Fruit fly (Drosophila melanogaster) whole organism, embryonic: ENCODE measurements around the gene UQCR-Q.

Experiments
- ATbp ChIP-seq: fragments of 200-800 bp; sonication (Bioruptor generic); optimal IDR thresholded peaks from 2 replicates; lab custom pipeline; 2017; ENCODE audit warnings: missing biosample characterization, mild to moderate bottlenecking, missing genetic modification characterization, missing genetic modification reagents
- Asciz ChIP-seq: fragments of 200-800 bp; sonication (Bioruptor generic); optimal IDR thresholded peaks from 2 replicates; lab custom pipeline; 2017; ENCODE audit warnings: missing biosample characterization, mild to moderate bottlenecking, missing genetic modification characterization, missing genetic modification reagents
- Atf6 ChIP-seq: fragments of 200-800 bp; sonication (Bioruptor generic); IDR thresholded peaks from 2 replicates; pipeline ENCODE4 v1.3.6; 2022; ENCODE audit warnings: missing biosample characterization, missing genetic modification characterization
- Bgb ChIP-seq: fragments of 200-800 bp; sonication (Bioruptor generic); IDR thresholded peaks from 2 replicates; pipeline ENCODE4 v1.3.6; 2022; ENCODE audit warnings: missing biosample characterization, missing genetic modification characterization; ENCODE audit not compliant: partially characterized antibody
- CG10543 ChIP-seq: fragments of 200-800 bp; sonication (Bioruptor generic); optimal IDR thresholded peaks from 3 replicates; lab custom pipeline; 2017; ENCODE audit warnings: missing biosample characterization, mild to moderate bottlenecking, missing genetic modification characterization, moderate library complexity
- CG11085 ChIP-seq: fragments of 200-800 bp; sonication (Bioruptor generic); IDR thresholded peaks from 2 replicates; pipeline ENCODE4 v1.3.6; 2022; ENCODE audit warnings: missing biosample characterization, missing genetic modification characterization
- CG11093 ChIP-seq: fragments of 200-800 bp; sonication (Bioruptor generic); IDR thresholded peaks from 3 replicates; pipeline ENCODE4 v1.3.6; 2022; ENCODE audit warnings: missing biosample characterization, missing genetic modification characterization
- CG11456 ChIP-seq: fragments of 200-800 bp; sonication (Bioruptor generic); IDR thresholded peaks from 3 replicates; pipeline ENCODE4 v1.3.6; 2022; ENCODE audit warnings: missing biosample characterization, missing genetic modification characterization
- CG11695 ChIP-seq: fragments of 200-800 bp; sonication (Bioruptor generic); IDR thresholded peaks from 3 replicates; pipeline ENCODE4 v1.3.6; 2022; ENCODE audit warnings: missing biosample characterization, missing genetic modification characterization
- CG12769 ChIP-seq: fragments of 200-800 bp; sonication (Bioruptor generic); optimal IDR thresholded peaks from 2 replicates; lab custom pipeline; 2019; ENCODE audit warnings: missing biosample characterization, mild to moderate bottlenecking, missing genetic modification characterization, moderate library complexity
- CG14965 ChIP-seq: fragments of 200-800 bp; sonication (Bioruptor generic); optimal IDR thresholded peaks from 2 replicates; lab custom pipeline; 2016; ENCODE audit warnings: missing biosample characterization, missing genetic modification characterization, borderline replicate concordance
- CG1603 ChIP-seq: fragments of 200-800 bp; sonication (Bioruptor generic); optimal IDR thresholded peaks from 2 replicates; lab custom pipeline; 2019; ENCODE audit warnings: missing biosample characterization, mild to moderate bottlenecking, missing genetic modification characterization, moderate library complexity
- CG17359 ChIP-seq: fragments of 200-800 bp; sonication (Bioruptor generic); optimal IDR thresholded peaks from 3 replicates; lab custom pipeline; 2018; ENCODE audit warnings: missing biosample characterization, mild to moderate bottlenecking, missing genetic modification characterization, moderate library complexity
- CG17385 ChIP-seq: fragments of 200-800 bp; sonication (Bioruptor generic); optimal IDR thresholded peaks from 3 replicates; lab custom pipeline; 2018; ENCODE audit warnings: missing biosample characterization, mild to moderate bottlenecking, missing genetic modification characterization
- CG18262 ChIP-seq: fragments of 200-800 bp; optimal IDR thresholded peaks from 3 replicates; lab custom pipeline; 2019; ENCODE audit warnings: missing biosample characterization, mild to moderate bottlenecking, missing genetic modification characterization, moderate library complexity
- CG18764 ChIP-seq: fragments of 200-800 bp; sonication (Bioruptor generic); optimal IDR thresholded peaks from 3 replicates; lab custom pipeline; 2016; ENCODE audit warnings: missing biosample characterization, missing genetic modification characterization
- CG2120 ChIP-seq: fragments of 200-800 bp; sonication (Bioruptor generic); optimal IDR thresholded peaks from 3 replicates; lab custom pipeline; 2016; ENCODE audit warnings: missing biosample characterization, missing genetic modification characterization
- CG2875 ChIP-seq: fragments of 200-800 bp; sonication (Bioruptor generic); optimal IDR thresholded peaks from 2 replicates; lab custom pipeline; 2017; ENCODE audit warnings: missing biosample characterization, mild to moderate bottlenecking, missing genetic modification characterization, missing genetic modification reagents
- CG30020 ChIP-seq: fragments of 200-800 bp; optimal IDR thresholded peaks from 2 replicates; lab custom pipeline; 2019; ENCODE audit warnings: missing biosample characterization, mild to moderate bottlenecking, missing genetic modification characterization, moderate library complexity
- CG31224 ChIP-seq: fragments of 200-800 bp; sonication (Bioruptor generic); IDR thresholded peaks from 2 replicates; pipeline ENCODE4 v1.3.6; 2022; ENCODE audit warnings: missing biosample characterization, missing genetic modification characterization
- CG31365 ChIP-seq: fragments of 200-800 bp; sonication (Bioruptor generic); optimal IDR thresholded peaks from 2 replicates; lab custom pipeline; 2018; ENCODE audit warnings: missing biosample characterization, mild to moderate bottlenecking, missing genetic modification characterization
- CG4820 ChIP-seq: fragments of 200-800 bp; sonication (Bioruptor generic); optimal IDR thresholded peaks from 3 replicates; lab custom pipeline; 2016; ENCODE audit warnings: missing biosample characterization, missing genetic modification characterization
- CG6272 ChIP-seq: fragments of 200-800 bp; sonication (Bioruptor generic); IDR thresholded peaks from 2 replicates; pipeline ENCODE4 v1.3.6; 2022; ENCODE audit warnings: missing biosample characterization, missing genetic modification characterization
- CG6683 ChIP-seq: fragments of 200-800 bp; sonication (Bioruptor generic); optimal IDR thresholded peaks from 2 replicates; lab custom pipeline; 2017; ENCODE audit warnings: missing biosample characterization, mild to moderate bottlenecking, missing genetic modification characterization, missing genetic modification reagents
- CG8089 ChIP-seq: fragments of 200-800 bp; sonication (Bioruptor generic); optimal IDR thresholded peaks from 3 replicates; lab custom pipeline; 2016; ENCODE audit warnings: missing biosample characterization, missing genetic modification characterization
- Dfd ChIP-seq, 2 experiments: fragments of >200 bp; optimal IDR thresholded peaks; 2 replicates each; lab custom pipeline; 2017; ENCODE audit warnings: missing biosample characterization in 2 of 2, missing genetic modification characterization in 2 of 2
- Dip2 ChIP-seq: fragments of 200-800 bp; sonication (Bioruptor generic); IDR thresholded peaks from 2 replicates; pipeline ENCODE4 v1.3.6; 2022; ENCODE audit warnings: missing biosample characterization, missing genetic modification characterization
- Jarid2 ChIP-seq: fragments of 200-800 bp; sonication (Bioruptor generic); optimal IDR thresholded peaks from 3 replicates; lab custom pipeline; 2017; ENCODE audit warnings: mild to moderate bottlenecking, missing biosample characterization, missing genetic modification reagents, missing genetic modification characterization
- Kr ChIP-seq: fragments of 200-800 bp; sonication (Bioruptor generic); optimal IDR thresholded peaks from 2 replicates; lab custom pipeline; 2017; ENCODE audit warnings: missing biosample characterization, mild to moderate bottlenecking, missing genetic modification characterization
- Mes4 ChIP-seq: fragments of 200-800 bp; sonication (Bioruptor generic); optimal IDR thresholded peaks from 2 replicates; lab custom pipeline; 2016; ENCODE audit warnings: missing biosample characterization, missing genetic modification characterization
- NFAT ChIP-seq: fragments of 200-800 bp; sonication (Bioruptor generic); IDR thresholded peaks from 2 replicates; pipeline ENCODE4 v1.3.6; 2022; ENCODE audit warnings: missing biosample characterization, missing genetic modification characterization
- Oaz ChIP-seq: fragments of 200-800 bp; sonication (Bioruptor generic); IDR thresholded peaks from 2 replicates; pipeline ENCODE4 v1.3.6; 2022; ENCODE audit warnings: missing biosample characterization, missing genetic modification characterization
- Opbp ChIP-seq: fragments of 200-800 bp; sonication (Bioruptor generic); IDR thresholded peaks from 3 replicates; pipeline ENCODE4 v1.3.6; 2022; ENCODE audit warnings: missing biosample characterization, missing genetic modification characterization; ENCODE audit not compliant: partially characterized antibody
- Optix ChIP-seq: fragments of 200-800 bp; sonication (Bioruptor generic); IDR thresholded peaks from 3 replicates; pipeline ENCODE4 v1.3.6; 2022; ENCODE audit warnings: missing biosample characterization, missing genetic modification characterization
- Rfx ChIP-seq: fragments of 200-800 bp; sonication (Bioruptor generic); IDR thresholded peaks from 2 replicates; pipeline ENCODE4 v1.3.6; 2022; ENCODE audit warnings: missing biosample characterization, missing genetic modification characterization
- Ssrp ChIP-seq: fragments of 200-800 bp; sonication (Bioruptor generic); optimal IDR thresholded peaks from 2 replicates; lab custom pipeline; 2018; ENCODE audit warnings: missing biosample characterization, mild to moderate bottlenecking, missing genetic modification characterization, moderate library complexity
- bab2 ChIP-seq: fragments of 200-800 bp; sonication (Bioruptor generic); optimal IDR thresholded peaks from 2 replicates; lab custom pipeline; 2016; ENCODE audit warnings: missing biosample characterization, missing genetic modification characterization
- cas ChIP-seq: fragments of 200-800 bp; sonication (Bioruptor generic); IDR thresholded peaks from 2 replicates; pipeline ENCODE4 v1.3.6; 2022; ENCODE audit warnings: missing biosample characterization, missing genetic modification characterization
- croc ChIP-seq: fragments of 200-800 bp; sonication (Bioruptor generic); conservative IDR thresholded peaks from 3 replicates; pipeline ENCODE4 v1.3.6; 2022; ENCODE audit warnings: missing biosample characterization, missing genetic modification characterization
- en ChIP-seq: fragments of 200-800 bp; sonication (Bioruptor generic); optimal IDR thresholded peaks from 2 replicates; lab custom pipeline; 2016; ENCODE audit warnings: missing biosample characterization, missing genetic modification characterization
- fd64A ChIP-seq: fragments of 200-800 bp; sonication (Bioruptor generic); optimal IDR thresholded peaks from 3 replicates; lab custom pipeline; 2018; ENCODE audit warnings: missing biosample characterization, mild to moderate bottlenecking, missing genetic modification characterization
- gro ChIP-seq: fragments of 200-800 bp; sonication (Bioruptor generic); optimal IDR thresholded peaks from 2 replicates; lab custom pipeline; 2016; ENCODE audit warnings: missing biosample characterization, missing genetic modification characterization
- pan ChIP-seq, 4 experiments: fragments of >200 bp in 3 of 4; fragments of 200-800 bp in 1 of 4; sonication (Bioruptor generic) in 1 of 4; optimal IDR thresholded peaks in 3 of 4; IDR thresholded peaks in 1 of 4; 2 replicates each; pipeline versions ENCODE4 v1.3.6 to Lab custom; 2017 to 2022; ENCODE audit warnings: missing biosample characterization in 2 of 4, missing genetic modification characterization in 2 of 4, mixed read lengths in 1 of 4
- pb ChIP-seq: fragments of 200-800 bp; sonication (Bioruptor generic); optimal IDR thresholded peaks from 3 replicates; lab custom pipeline; 2016; ENCODE audit warnings: missing biosample characterization, missing genetic modification characterization
- pnt ChIP-seq: fragments of 200-800 bp; sonication (Bioruptor generic); optimal IDR thresholded peaks from 3 replicates; lab custom pipeline; 2016; ENCODE audit warnings: missing biosample characterization, missing genetic modification characterization
- row ChIP-seq: fragments of 200-800 bp; sonication (Bioruptor generic); IDR thresholded peaks from 3 replicates; pipeline ENCODE4 v1.3.6; 2022; ENCODE audit warnings: missing biosample characterization, missing genetic modification characterization
- sens ChIP-seq: fragments of 200-800 bp; sonication (Bioruptor generic); peaks from one replicate; lab custom pipeline; 2016; ENCODE audit warnings: missing biosample characterization, missing genetic modification characterization
- shn ChIP-seq: fragments of 200-800 bp; sonication (Bioruptor generic); optimal IDR thresholded peaks from 3 replicates; lab custom pipeline; 2016; ENCODE audit warnings: missing biosample characterization, missing genetic modification characterization
- sim ChIP-seq: fragments of 200-800 bp; sonication (Bioruptor generic); IDR thresholded peaks from 2 replicates; pipeline ENCODE4 v1.3.6; 2022; ENCODE audit warnings: missing biosample characterization, missing genetic modification characterization
- slp2 ChIP-seq: fragments of 200-800 bp; sonication (Bioruptor generic); optimal IDR thresholded peaks from 2 replicates; lab custom pipeline; 2016; ENCODE audit warnings: missing biosample characterization, missing genetic modification characterization
- sug ChIP-seq: fragments of 200-800 bp; optimal IDR thresholded peaks from 2 replicates; lab custom pipeline; 2019; ENCODE audit warnings: missing biosample characterization, mild to moderate bottlenecking, missing genetic modification characterization, moderate library complexity

Gene UQCR-Q

dm6 chr3L:17430957-17431585, 43.5 kb upstream of the UQCR-Q start (continued):
- TF ChIP-seq sens (GFP tag; lab: Kevin White, UChicago) (peak; percentile 79), CG2875 (no peak), CG12769 (tag; lab: Kevin White, UChicago) (no peak), Dip2 (GFP tag; lab: Robert Waterston, UW) (no peak), Opbp (GFP tag; lab: Robert Waterston, UW) (no peak), shn (GFP tag; lab: Kevin White, UChicago) (no peak), gro (GFP tag; lab: Kevin White, UChicago) (peak; percentile 7), slp2 (GFP tag; lab: Kevin White, UChicago) (no peak), pb (GFP tag; lab: Kevin White, UChicago) (no peak), Ssrp (no peak), ATbp (GFP tag; lab: Kevin White, UChicago) (no peak), CG1603 (tag; lab: Kevin White, UChicago) (no peak), en (no peak), pnt (GFP tag; lab: Kevin White, UChicago) (no peak), CG31224 (GFP tag; lab: Robert Waterston, UW) (no peak), Kr (GFP tag; lab: Kevin White, UChicago) (no peak), Oaz (no peak), bab2 (GFP tag; lab: Kevin White, UChicago) (peak; percentile 11), Bgb (GFP tag; lab: Robert Waterston, UW) (no peak), Atf6 (GFP tag; lab: Robert Waterston, UW) (no peak), CG14965 (no peak), CG11085 (GFP tag; lab: Robert Waterston, UW) (no peak), fd64A (GFP tag; lab: Kevin White, UChicago) (no peak), CG31365 (tag; lab: Kevin White, UChicago) (no peak), CG11695 (GFP tag; lab: Robert Waterston, UW) (no peak), Rfx (peak; percentile 33; the same call in 1 of the 2 replicates), pan (optimal IDR thresholded peaks at IDR 0.05; lab: Kevin White, UChicago) (no peak), pan (GFP tag; optimal IDR thresholded peaks at IDR 0.05 in 1 of 2, IDR thresholded peaks at IDR 0.05 in 1 of 2) (no peak), NFAT (GFP tag; lab: Robert Waterston, UW) (no peak), Asciz (GFP tag; lab: Kevin White, UChicago) (peak; percentile 30), CG6272 (no peak), CG18764 (GFP tag; lab: Kevin White, UChicago) (no peak), row (GFP tag; lab: Robert Waterston, UW) (peak; percentile 35; the same call in 1 of the 3 replicates), Jarid2 (no peak), Dfd (GFP tag; optimal IDR thresholded peaks at IDR 0.05; lab: Kevin White, UChicago) (no peak), CG30020 (tag; lab: Kevin White, UChicago) (no peak), croc (GFP tag; lab: Robert Waterston, UW) (no peak), sim (GFP tag; lab: Robert Waterston, UW) (no peak), CG17359 (no peak), CG8089 (no peak), cas (GFP tag; lab: Robert Waterston, UW) (no peak), CG17385 (GFP tag; lab: Kevin White, UChicago) (peak; percentile 1), CG11093 (no peak), CG6683 (GFP tag; lab: Kevin White, UChicago) (no peak), CG10543 (GFP tag; lab: Kevin White, UChicago) (no peak), sug (peak; percentile 60), Optix (GFP tag; lab: Robert Waterston, UW) (no peak), CG4820 (no peak), CG2120 (GFP tag; lab: Kevin White, UChicago) (peak; percentile 27), Mes4 (no peak), CG18262 (no peak), CG11456 (GFP tag; lab: Robert Waterston, UW) (no peak)
